Fruit fly (Drosophila melanogaster): ENCODE results near the gene crb.

crb gene

DNA sequence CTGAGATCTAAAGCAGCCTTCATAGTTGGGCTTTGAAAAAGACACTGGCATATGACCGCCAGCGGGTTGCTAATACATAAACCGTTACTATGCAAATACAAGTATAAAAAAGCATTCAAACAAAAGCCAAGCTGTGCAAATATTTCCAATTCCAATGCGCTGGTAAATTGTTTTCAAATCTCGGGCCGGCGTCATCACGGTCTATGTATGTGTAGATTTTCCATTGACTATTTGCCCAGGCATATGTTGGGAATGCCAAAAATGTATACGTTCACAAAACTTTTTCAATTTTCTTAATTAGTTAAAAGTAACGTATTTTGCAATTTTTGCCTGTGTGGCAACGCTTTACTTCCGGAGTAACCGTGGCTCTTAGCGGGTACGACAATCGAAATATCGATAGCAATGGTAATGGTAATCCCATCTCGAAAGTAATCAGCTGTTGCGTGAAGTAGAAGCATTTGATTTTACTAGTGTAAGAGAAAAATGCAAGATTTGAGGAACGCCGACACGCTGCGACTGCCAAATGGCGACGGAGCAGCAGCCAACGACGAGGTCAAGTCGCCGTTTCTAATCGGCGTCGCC lies 5.0 kb upstream of the crb start, which contains the start of the genes CG34290 and Uck (continued):
- TF ChIP-seq CG6163 (GFP tag; IDR thresholded peaks at IDR 0.05) (peak; percentile 75), Sox14 (GFP tag; optimal IDR thresholded peaks at IDR 0.05) (peak; percentile 52), OdsH (GFP tag; optimal IDR thresholded peaks at IDR 0.05) (peak; percentile 53), eg (GFP tag; IDR thresholded peaks at IDR 0.05) (peak; percentile 56), pdm3 (GFP tag; optimal IDR thresholded peaks at IDR 0.05) (no peak), fd59A (GFP tag; optimal IDR thresholded peaks at IDR 0.05) (peak; percentile 27), CG15336 (GFP tag; IDR thresholded peaks at IDR 0.05) (no peak), Hr38 (GFP tag; optimal IDR thresholded peaks at IDR 0.05) (no peak), Eip93F (GFP tag; optimal IDR thresholded peaks at IDR 0.05) (no peak), Blimp-1 (GFP tag; optimal IDR thresholded peaks at IDR 0.05) (peak; percentile 41), CG6276 (GFP tag; optimal IDR thresholded peaks at IDR 0.05) (no peak)

dm6 chr3R:24293171-24293570 lies 1.7 kb upstream of the crb start:
- TF ChIP-seq fkh (GFP tag; optimal IDR thresholded peaks at IDR 0.05) = peak; percentile 50
- no peak for TF ChIP-seq CG6854 (GFP tag; optimal IDR thresholded peaks at IDR 0.05)

DNA sequence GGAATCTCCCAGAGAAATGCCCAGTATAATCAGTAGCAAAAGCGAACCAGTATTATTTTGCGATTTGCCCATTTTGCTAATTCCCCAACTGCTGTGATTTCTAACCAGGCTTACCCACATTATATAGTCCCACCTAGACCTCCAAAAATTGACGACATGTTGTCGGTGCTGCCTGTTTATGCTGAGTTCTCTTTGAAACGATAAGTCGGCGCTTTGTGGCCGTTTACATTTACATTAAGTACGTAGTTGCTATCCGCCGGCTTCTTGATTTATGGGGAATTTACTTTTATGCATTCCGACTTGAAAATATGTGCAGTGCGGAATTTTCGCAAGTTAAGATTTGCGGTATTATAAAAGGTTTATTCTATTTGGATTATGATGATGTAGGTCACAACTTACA lies 579 bp upstream of the crb start, which contains the start of gene CG5715:
TSS of gene CG5715 (minus strand) at position 101 of the 400 bp plus-strand sequence.
- no peak for TF ChIP-seq CG11294 (GFP tag; IDR thresholded peaks at IDR 0.05)
- TF ChIP-seq dsx (GFP tag; optimal IDR thresholded peaks at IDR 0.05; ENCODE audit: poor library complexity, severe bottlenecking) = no peak
- no peak for TF ChIP-seq esn (GFP tag; optimal IDR thresholded peaks at IDR 0.05)
- no peak for TF ChIP-seq OdsH (GFP tag; optimal IDR thresholded peaks at IDR 0.05)
- no peak for TF ChIP-seq acj6 (GFP tag; optimal IDR thresholded peaks at IDR 0.05)
- no peak for TF ChIP-seq CG11902 (GFP tag; optimal IDR thresholded peaks at IDR 0.05)

DNA sequence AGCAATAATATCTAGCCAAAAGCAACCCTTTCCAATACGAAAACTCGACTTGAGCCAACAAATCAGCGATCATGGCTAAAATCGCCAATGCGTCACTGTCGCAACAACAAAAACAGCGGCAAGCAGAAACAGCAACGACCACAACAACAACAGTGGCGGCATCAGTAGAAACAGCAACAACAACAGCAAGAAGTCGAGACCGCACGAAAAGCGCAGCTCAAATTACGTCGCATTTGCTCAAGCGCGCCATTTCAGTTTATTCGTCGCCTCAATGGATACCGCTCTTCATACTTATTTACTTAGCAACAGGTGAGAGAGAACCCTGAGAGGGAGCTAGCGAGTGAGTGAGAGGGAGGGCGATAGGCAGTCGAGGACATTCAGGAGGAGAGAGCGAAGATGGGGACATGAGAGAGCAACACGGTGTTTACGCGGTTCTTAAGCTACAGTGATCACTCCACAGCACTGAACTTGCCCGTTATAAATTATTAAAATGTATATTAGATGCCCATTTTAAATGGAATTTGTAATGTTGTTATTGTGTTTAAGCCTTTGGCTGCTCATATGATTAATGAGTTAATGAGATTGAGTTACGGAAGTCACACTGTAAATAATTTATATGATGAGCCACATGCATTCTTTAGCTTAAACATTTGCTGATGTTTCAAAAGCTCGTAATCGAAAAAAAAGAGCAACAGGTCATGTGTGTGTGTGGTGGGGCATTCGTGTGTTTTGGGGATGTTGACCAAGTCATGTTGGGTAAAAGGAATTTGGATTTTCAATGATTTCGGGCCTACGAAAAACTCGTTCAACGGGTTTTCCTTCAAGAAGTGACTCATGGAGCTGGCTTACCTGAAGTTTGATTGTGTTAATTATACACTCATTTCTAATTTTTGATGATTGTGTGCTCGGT lies 933 bp downstream of the crb start:
- TF ChIP-seq topi (GFP tag; optimal IDR thresholded peaks at IDR 0.05) (peak; percentile 99), CG8632 (GFP tag; optimal IDR thresholded peaks at IDR 0.05) (peak; percentile 97), achi (GFP tag; optimal IDR thresholded peaks at IDR 0.05) (peak; percentile 96), CG11902 (GFP tag; optimal IDR thresholded peaks at IDR 0.05) (peak; percentile 96), pdm3 (GFP tag; optimal IDR thresholded peaks at IDR 0.05) (peak; percentile 98), CG3919 (GFP tag; optimal IDR thresholded peaks at IDR 0.05) (peak; percentile 99), CG6163 (GFP tag; IDR thresholded peaks at IDR 0.05) (peak; percentile 98), CG11762 (GFP tag; optimal IDR thresholded peaks at IDR 0.05; ENCODE audit: insufficient read depth) (peak; percentile 96), CG4318 (GFP tag; optimal IDR thresholded peaks at IDR 0.05) (peak; percentile 78), Gug (GFP tag; IDR thresholded peaks at IDR 0.05) (peak; percentile 91), CG34406 (GFP tag; optimal IDR thresholded peaks at IDR 0.05) (peak; percentile 98), CG8119 (GFP tag; IDR thresholded peaks at IDR 0.05) (peak; percentile 89), fd59A (GFP tag; optimal IDR thresholded peaks at IDR 0.05) (peak; percentile 97), Hr38 (GFP tag; optimal IDR thresholded peaks at IDR 0.05) (no peak), Eip75B (GFP tag; optimal IDR thresholded peaks at IDR 0.05) (peak; percentile 99), lz (GFP tag; optimal IDR thresholded peaks at IDR 0.05) (peak; percentile 99), CG6808 (GFP tag; optimal IDR thresholded peaks at IDR 0.05) (peak; percentile 94), dac (GFP tag; optimal IDR thresholded peaks at IDR 0.05) (peak; percentile 72), Eip93F (GFP tag; optimal IDR thresholded peaks at IDR 0.05) (peak; percentile 98), Met (GFP tag; optimal IDR thresholded peaks at IDR 0.05) (peak; percentile 99), Hr39 (GFP tag; optimal IDR thresholded peaks at IDR 0.05) (peak; percentile 99), CG10669 (GFP tag; optimal IDR thresholded peaks at IDR 0.05) (peak; percentile 96), Blimp-1 (GFP tag; optimal IDR thresholded peaks at IDR 0.05) (peak; percentile 93), CG10631 (GFP tag; optimal IDR thresholded peaks at IDR 0.05) (peak; percentile 98), CG9139 (GFP tag; optimal IDR thresholded peaks at IDR 0.05) (peak; percentile 89), cyc (GFP tag; optimal IDR thresholded peaks at IDR 0.05) (peak; percentile 99), Hr4 (GFP tag; optimal IDR thresholded peaks at IDR 0.05) (peak; percentile 90), Ets96B (tag; optimal IDR thresholded peaks at IDR 0.05) (peak; percentile 97), Eip78C (GFP tag) (peak; percentile 100), CG6792 (GFP tag; optimal IDR thresholded peaks at IDR 0.05) (peak; percentile 99), eg (GFP tag; IDR thresholded peaks at IDR 0.05) (peak; percentile 94), CG1621 (tag; optimal IDR thresholded peaks at IDR 0.05) (peak; percentile 97)

Measured in whole organism, prepupa.